Fruit fly (Drosophila melanogaster) S2 (cell line): ENCODE results near the gene CG5194.

Experiments
- CG8478 ChIP-seq: fragments of >200 bp; optimal IDR thresholded peaks from 2 replicates; lab custom pipeline; 2018
- CTCF ChIP-seq, 2 experiments: fragments of >200 bp; optimal IDR thresholded peaks; 2 replicates each; lab custom pipeline; 2018

DNA sequence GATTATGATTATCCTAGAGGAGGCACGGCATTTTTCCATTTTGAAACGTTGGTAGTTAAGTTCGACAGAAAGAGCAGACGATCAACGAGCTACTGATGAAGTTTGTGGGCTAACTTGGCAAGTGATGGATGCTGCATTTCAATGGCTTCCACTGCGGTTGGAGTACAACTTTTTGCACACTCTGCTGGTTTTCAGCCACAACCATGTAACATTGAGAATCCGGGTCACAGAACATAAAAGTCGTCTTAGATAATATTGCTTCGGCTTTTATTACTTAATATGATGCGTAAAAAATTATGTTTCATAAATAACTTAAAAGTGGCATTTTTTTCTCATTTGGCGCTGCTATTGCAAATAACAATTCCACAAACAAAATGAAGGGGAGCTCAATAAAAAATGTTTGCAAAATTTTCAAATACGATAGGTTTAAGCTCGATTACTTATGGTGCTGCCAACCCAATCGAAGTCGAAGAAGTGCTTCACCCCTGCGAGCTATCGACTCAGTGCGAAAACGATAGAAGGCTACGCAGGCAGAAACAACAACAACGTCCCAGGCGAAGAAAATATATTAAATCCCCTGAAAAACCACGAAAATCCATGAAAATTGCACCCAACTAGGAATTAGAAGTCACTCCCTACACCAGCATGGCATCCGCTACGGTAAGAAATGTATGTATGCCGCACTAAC is 43.2 kb downstream of the CG5194 start, which contains the start of the genes CG5653 and CG5021:
- TF ChIP-seq CG8478 (lab: Kevin White, UChicago) (no peak), CTCF (optimal IDR thresholded peaks at IDR 0.05; lab: Kevin White, UChicago) (no peak)
